Fruit fly (Drosophila melanogaster) whole organism, embryonic: Measurements from ENCODE around the gene CG12182.
A peak's percentile ranks its signal among the peaks of the same experiment; 100 is the strongest.

ENCODE experiments used
- Asciz ChIP-seq: fragments of 200-800 bp; sonication (Bioruptor generic); optimal IDR thresholded peaks from 2 replicates; lab custom pipeline; 2017; ENCODE audit warnings: missing biosample characterization, mild to moderate bottlenecking, missing genetic modification characterization, missing genetic modification reagents
- CG10267 ChIP-seq: fragments of 200-800 bp; sonication (Bioruptor generic); optimal IDR thresholded peaks from 2 replicates; lab custom pipeline; 2018; ENCODE audit warnings: missing biosample characterization, mild to moderate bottlenecking, missing genetic modification characterization, moderate library complexity
- CG10565 ChIP-seq: fragments of 200-800 bp; sonication (Bioruptor generic); optimal IDR thresholded peaks from 3 replicates; lab custom pipeline; 2016; ENCODE audit warnings: missing biosample characterization, mild to moderate bottlenecking, missing genetic modification characterization
- CG15011 ChIP-seq: fragments of 200-800 bp; sonication (Bioruptor generic); optimal IDR thresholded peaks from 3 replicates; lab custom pipeline; 2018; ENCODE audit warnings: missing biosample characterization, mild to moderate bottlenecking, missing genetic modification characterization
- CG15514 ChIP-seq: fragments of 200-800 bp; sonication (Bioruptor generic); optimal IDR thresholded peaks from 3 replicates; lab custom pipeline; 2017; ENCODE audit warnings: missing biosample characterization, missing genetic modification characterization, mild to moderate bottlenecking, moderate library complexity, missing genetic modification reagents
- CG1603 ChIP-seq: fragments of 200-800 bp; sonication (Bioruptor generic); optimal IDR thresholded peaks from 2 replicates; lab custom pipeline; 2019; ENCODE audit warnings: missing biosample characterization, mild to moderate bottlenecking, missing genetic modification characterization, moderate library complexity
- CG16815 ChIP-seq: fragments of 200-800 bp; sonication (Bioruptor generic); optimal IDR thresholded peaks from 3 replicates; lab custom pipeline; 2017; ENCODE audit warnings: missing biosample characterization, mild to moderate bottlenecking, missing genetic modification characterization
- CG1792 ChIP-seq: fragments of 200-800 bp; sonication (Bioruptor generic); optimal IDR thresholded peaks from 2 replicates; lab custom pipeline; 2016; ENCODE audit warnings: missing biosample characterization, missing genetic modification characterization
- CG2202 ChIP-seq: fragments of 200-800 bp; sonication (Bioruptor generic); optimal IDR thresholded peaks from 2 replicates; lab custom pipeline; 2018; ENCODE audit warnings: missing biosample characterization, mild to moderate bottlenecking, missing genetic modification characterization
- CG2678 ChIP-seq: fragments of 200-800 bp; sonication (Bioruptor generic); optimal IDR thresholded peaks from 3 replicates; lab custom pipeline; 2019; ENCODE audit warnings: missing biosample characterization, mild to moderate bottlenecking, missing genetic modification characterization, moderate library complexity
- CG3065 ChIP-seq: fragments of 200-800 bp; sonication (Bioruptor generic); optimal IDR thresholded peaks from 2 replicates; lab custom pipeline; 2016; ENCODE audit warnings: missing biosample characterization, missing genetic modification characterization
- CG31365 ChIP-seq: fragments of 200-800 bp; sonication (Bioruptor generic); optimal IDR thresholded peaks from 2 replicates; lab custom pipeline; 2018; ENCODE audit warnings: missing biosample characterization, mild to moderate bottlenecking, missing genetic modification characterization
- CG31388 ChIP-seq: fragments of 200-800 bp; sonication (Bioruptor generic); optimal IDR thresholded peaks from 2 replicates; lab custom pipeline; 2016; ENCODE audit warnings: missing biosample characterization, missing genetic modification characterization
- CG4282 ChIP-seq: fragments of 200-800 bp; sonication (Bioruptor generic); optimal IDR thresholded peaks from 2 replicates; lab custom pipeline; 2016; ENCODE audit warnings: missing biosample characterization, missing genetic modification characterization
- CG4424 ChIP-seq: fragments of 200-800 bp; sonication (Bioruptor generic); optimal IDR thresholded peaks from 3 replicates; lab custom pipeline; 2016; ENCODE audit warnings: missing biosample characterization, missing genetic modification characterization
- CG4707 ChIP-seq: fragments of 200-800 bp; sonication (Bioruptor generic); optimal IDR thresholded peaks from 2 replicates; lab custom pipeline; 2018; ENCODE audit warnings: missing biosample characterization, mild to moderate bottlenecking, missing genetic modification characterization, moderate library complexity
- CG6254 ChIP-seq: fragments of 200-800 bp; sonication (Bioruptor generic); optimal IDR thresholded peaks from 3 replicates; lab custom pipeline; 2017; ENCODE audit warnings: mild to moderate bottlenecking, missing biosample characterization, missing genetic modification reagents, missing genetic modification characterization
- CG7839 ChIP-seq: fragments of 200-800 bp; sonication (Bioruptor generic); optimal IDR thresholded peaks from 3 replicates; lab custom pipeline; 2018; ENCODE audit warnings: missing biosample characterization, mild to moderate bottlenecking, missing genetic modification characterization, moderate library complexity
- CG8765 ChIP-seq: fragments of 200-800 bp; sonication (Bioruptor generic); IDR thresholded peaks from 2 replicates; pipeline ENCODE4 v1.3.6; 2022; ENCODE audit warnings: missing biosample characterization, missing genetic modification characterization
- CkIIα-i1 ChIP-seq: fragments of 200-800 bp; sonication (Bioruptor generic); IDR thresholded peaks from 2 replicates; pipeline ENCODE4 v1.3.6; 2022; ENCODE audit warnings: missing biosample characterization, missing genetic modification characterization
- CoRest ChIP-seq: fragments of 200-800 bp; sonication (Bioruptor generic); optimal IDR thresholded peaks from 3 replicates; lab custom pipeline; 2018; ENCODE audit warnings: missing biosample characterization, mild to moderate bottlenecking, missing genetic modification characterization, moderate library complexity
- Dip2 ChIP-seq: fragments of 200-800 bp; sonication (Bioruptor generic); IDR thresholded peaks from 2 replicates; pipeline ENCODE4 v1.3.6; 2022; ENCODE audit warnings: missing biosample characterization, missing genetic modification characterization
- Dll ChIP-seq: fragments of 200-800 bp; sonication (Bioruptor generic); IDR thresholded peaks from 4 replicates; pipeline ENCODE4 v1.3.6; 2022; ENCODE audit warnings: missing biosample characterization, missing genetic modification characterization; ENCODE audit not compliant: partially characterized antibody
- Eip74EF ChIP-seq, 2 experiments: fragments of 200-800 bp in 1 of 2; fragments of >200 bp in 1 of 2; sonication (Bioruptor generic) in 1 of 2; optimal IDR thresholded peaks; 2 replicates each; lab custom pipeline; 2017 to 2019; ENCODE audit warnings: missing biosample characterization in 2 of 2, missing genetic modification characterization in 2 of 2, mild to moderate bottlenecking in 1 of 2, moderate library complexity in 1 of 2
- HLHmδ ChIP-seq: fragments of 200-800 bp; sonication (Bioruptor generic); optimal IDR thresholded peaks from 2 replicates; lab custom pipeline; 2018; ENCODE audit warnings: missing biosample characterization, mild to moderate bottlenecking, missing genetic modification characterization, moderate library complexity
- Hr78 ChIP-seq, 2 experiments: fragments of 200-800 bp in 1 of 2; fragments of >200 bp in 1 of 2; sonication (Bioruptor generic) in 1 of 2; optimal IDR thresholded peaks; 2 replicates each; lab custom pipeline; 2017 to 2019; ENCODE audit warnings: missing biosample characterization in 2 of 2, missing genetic modification characterization in 2 of 2, mild to moderate bottlenecking in 1 of 2, moderate library complexity in 1 of 2
- Hsf ChIP-seq: fragments of 200-800 bp; sonication (Bioruptor generic); optimal IDR thresholded peaks from 3 replicates; lab custom pipeline; 2016; ENCODE audit warnings: missing biosample characterization, missing genetic modification characterization
- MTF-1 ChIP-seq: fragments of 200-800 bp; sonication (Bioruptor generic); optimal IDR thresholded peaks from 2 replicates; lab custom pipeline; 2018; ENCODE audit warnings: missing biosample characterization, mild to moderate bottlenecking, missing genetic modification characterization, borderline replicate concordance
- Neu2 ChIP-seq: fragments of 200-800 bp; sonication (Bioruptor generic); optimal IDR thresholded peaks from 3 replicates; lab custom pipeline; 2016; ENCODE audit warnings: missing biosample characterization, missing genetic modification characterization, borderline replicate concordance
- Nf-YA ChIP-seq: fragments of 200-800 bp; sonication (Bioruptor generic); IDR thresholded peaks from 2 replicates; pipeline ENCODE4 v1.3.6; 2022; ENCODE audit warnings: missing biosample characterization, missing genetic modification characterization
- Optix ChIP-seq: fragments of 200-800 bp; sonication (Bioruptor generic); IDR thresholded peaks from 3 replicates; pipeline ENCODE4 v1.3.6; 2022; ENCODE audit warnings: missing biosample characterization, missing genetic modification characterization
- Scr ChIP-seq: fragments of 200-800 bp; sonication (Bioruptor generic); IDR thresholded peaks from 2 replicates; pipeline ENCODE4 v1.3.6; 2022; ENCODE audit warnings: missing biosample characterization, missing genetic modification characterization; ENCODE audit not compliant: partially characterized antibody
- Sry-β ChIP-seq: fragments of 200-800 bp; sonication (Bioruptor generic); optimal IDR thresholded peaks from 2 replicates; lab custom pipeline; 2018; ENCODE audit warnings: missing biosample characterization, mild to moderate bottlenecking, missing genetic modification characterization, moderate library complexity
- Stat92E ChIP-seq, 3 experiments: fragments of >200 bp in 2 of 3; fragments of 200-800 bp in 1 of 3; sonication (Bioruptor generic) in 1 of 3; optimal IDR thresholded peaks; 2 replicates each; lab custom pipeline; 2017 to 2019; ENCODE audit warnings: missing biosample characterization in 3 of 3, missing genetic modification characterization in 3 of 3, mild to moderate bottlenecking in 1 of 3, moderate library complexity in 1 of 3
- Vsx1 ChIP-seq: fragments of 200-800 bp; sonication (Bioruptor generic); optimal IDR thresholded peaks from 2 replicates; lab custom pipeline; 2017; ENCODE audit warnings: missing biosample characterization, mild to moderate bottlenecking, missing genetic modification characterization, missing genetic modification reagents
- br ChIP-seq: fragments of >200 bp; optimal IDR thresholded peaks from 2 replicates; lab custom pipeline; 2017
- crol ChIP-seq: fragments of 200-800 bp; sonication (Bioruptor generic); IDR thresholded peaks from 2 replicates; pipeline ENCODE4 v1.3.6; 2022; ENCODE audit warnings: missing biosample characterization, missing genetic modification characterization
- cwo ChIP-seq: fragments of 200-800 bp; sonication (Bioruptor generic); optimal IDR thresholded peaks from 3 replicates; lab custom pipeline; 2017; ENCODE audit warnings: missing biosample characterization, missing genetic modification characterization, mild to moderate bottlenecking, moderate library complexity, missing genetic modification reagents
- esg ChIP-seq: fragments of 200-800 bp; sonication (Bioruptor generic); conservative IDR thresholded peaks from 2 replicates; pipeline ENCODE4 v1.3.6; 2022; ENCODE audit warnings: missing biosample characterization, missing genetic modification characterization
- gro ChIP-seq: fragments of 200-800 bp; sonication (Bioruptor generic); optimal IDR thresholded peaks from 2 replicates; lab custom pipeline; 2016; ENCODE audit warnings: missing biosample characterization, missing genetic modification characterization
- gt ChIP-seq: fragments of 200-800 bp; sonication (Bioruptor generic); IDR thresholded peaks from 2 replicates; pipeline ENCODE4 v1.3.6; 2022; ENCODE audit warnings: missing biosample characterization, missing genetic modification characterization
- jumu ChIP-seq: fragments of 200-800 bp; sonication (Bioruptor generic); optimal IDR thresholded peaks from 3 replicates; lab custom pipeline; 2016; ENCODE audit warnings: missing biosample characterization, missing genetic modification characterization
- kni ChIP-seq: fragments of 200-800 bp; sonication (Bioruptor generic); optimal IDR thresholded peaks from 3 replicates; lab custom pipeline; 2017; ENCODE audit warnings: mild to moderate bottlenecking, missing biosample characterization, missing genetic modification reagents, missing genetic modification characterization
- lbe ChIP-seq: fragments of 200-800 bp; sonication (Bioruptor generic); optimal IDR thresholded peaks from 2 replicates; lab custom pipeline; 2016; ENCODE audit warnings: missing biosample characterization, mild to moderate bottlenecking, missing genetic modification characterization
- nau ChIP-seq: fragments of 200-800 bp; sonication (Bioruptor generic); optimal IDR thresholded peaks from 3 replicates; lab custom pipeline; 2017; ENCODE audit warnings: missing biosample characterization, mild to moderate bottlenecking, missing genetic modification characterization, missing genetic modification reagents
- nerfin-2 ChIP-seq: fragments of 200-800 bp; sonication (Bioruptor generic); IDR thresholded peaks from 2 replicates; pipeline ENCODE4 v1.3.6; 2022; ENCODE audit warnings: missing biosample characterization, missing genetic modification characterization; ENCODE audit not compliant: partially characterized antibody
- trh ChIP-seq: fragments of 200-800 bp; sonication (Bioruptor generic); optimal IDR thresholded peaks from 2 replicates; lab custom pipeline; 2016; ENCODE audit warnings: missing biosample characterization, missing genetic modification characterization
- vfl ChIP-seq: fragments of 200-800 bp; sonication (Bioruptor generic); optimal IDR thresholded peaks from 2 replicates; lab custom pipeline; 2016; ENCODE audit warnings: missing biosample characterization, missing genetic modification characterization
- zfh1 ChIP-seq: fragments of 200-800 bp; sonication (Bioruptor generic); IDR thresholded peaks from 3 replicates; pipeline ENCODE4 v1.3.6; 2022; ENCODE audit warnings: missing biosample characterization, missing genetic modification characterization

The CG12182 gene

DNA sequence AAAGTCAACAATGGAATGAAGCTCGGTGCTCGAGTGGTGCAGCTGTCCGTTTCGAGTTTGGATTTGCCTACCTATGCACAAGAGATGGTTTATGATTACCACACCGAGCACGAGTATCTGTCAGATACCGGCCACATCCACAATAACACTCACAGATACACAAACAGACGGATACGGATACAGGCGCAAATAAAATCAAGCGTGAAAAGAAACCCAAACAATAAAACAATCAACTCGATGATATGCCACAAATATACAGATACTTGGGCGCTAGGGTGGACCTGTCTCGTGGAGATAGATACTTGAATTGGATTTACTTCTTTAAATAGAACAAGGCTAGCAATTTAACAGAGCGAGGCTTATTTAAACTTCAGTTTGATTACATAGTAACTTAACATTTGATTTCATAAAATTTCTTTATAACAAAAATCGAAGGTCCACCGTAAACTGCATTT, 29.1 kb downstream of the CG12182 start (continued):
- TF ChIP-seq Sry-β (GFP tag; lab: Kevin White, UChicago) (no peak), CG4282 (GFP tag; lab: Kevin White, UChicago) (no peak), CG15514 (no peak), Nf-YA (GFP tag; lab: Robert Waterston, UW) (0 out of 2 replicates have a peak, but pooled peaks have one; percentile 12), MTF-1 (GFP tag; lab: Kevin White, UChicago) (no peak), CG16815 (GFP tag; lab: Kevin White, UChicago) (no peak), Dip2 (GFP tag; lab: Robert Waterston, UW) (no peak), CG10565 (GFP tag; lab: Kevin White, UChicago) (no peak), Optix (GFP tag; lab: Robert Waterston, UW) (peak; percentile 12; the same call in 1 of the 3 replicates), CG2678 (tag; lab: Kevin White, UChicago) (no peak), CG7839 (tag; lab: Kevin White, UChicago) (no peak), cwo (peak; percentile 46), Hsf (GFP tag; lab: Kevin White, UChicago) (peak; percentile 32), CG3065 (GFP tag; lab: Kevin White, UChicago) (no peak), jumu (GFP tag; lab: Kevin White, UChicago) (no peak), CG15011 (no peak), CG8765 (GFP tag; lab: Robert Waterston, UW) (no peak), esg (GFP tag; lab: Robert Waterston, UW) (0 out of 2 replicates have a peak, but pooled peaks have one; percentile 22), gro (GFP tag; lab: Kevin White, UChicago) (peak; percentile 42), Dll (no peak), crol (GFP tag; lab: Robert Waterston, UW) (no peak), CG31365 (tag; lab: Kevin White, UChicago) (no peak), zfh1 (GFP tag; lab: Robert Waterston, UW) (no peak), kni (no peak), Stat92E (GFP tag; optimal IDR thresholded peaks at IDR 0.05; lab: Kevin White, UChicago) (no peak), br (no peak), lbe (GFP tag; lab: Kevin White, UChicago) (peak; percentile 71), nau (no peak), Scr (no peak), CG2202 (tag; lab: Kevin White, UChicago) (no peak), CoRest (tag; lab: Kevin White, UChicago) (peak; percentile 31), nerfin-2 (GFP tag; lab: Robert Waterston, UW) (no peak), CG1603 (tag; lab: Kevin White, UChicago) (peak; percentile 58), Hr78 (GFP tag; optimal IDR thresholded peaks at IDR 0.05; lab: Kevin White, UChicago) (no peak), CG6254 (GFP tag; lab: Kevin White, UChicago) (peak; percentile 57), CG1792 (no peak), gt (no peak), vfl (GFP tag; lab: Kevin White, UChicago) (no peak), CG4707 (GFP tag; lab: Kevin White, UChicago) (peak; percentile 10), Eip74EF (GFP tag; optimal IDR thresholded peaks at IDR 0.05; lab: Kevin White, UChicago) (peak in 1 of 2 experiments; percentile 38), Vsx1 (GFP tag; lab: Kevin White, UChicago) (no peak), Asciz (GFP tag; lab: Kevin White, UChicago) (peak; percentile 55), CG10267 (tag; lab: Kevin White, UChicago) (peak; percentile 34), HLHmδ (GFP tag; lab: Kevin White, UChicago) (no peak), CkIIα-i1 (GFP tag; lab: Robert Waterston, UW) (no peak), CG31388 (GFP tag; lab: Kevin White, UChicago) (no peak), Neu2 (GFP tag; lab: Kevin White, UChicago) (no peak), trh (no peak), CG4424 (peak; percentile 50)
